Worm (Caenorhabditis elegans): ENCODE data around the gene elo-7.

- TF ChIP-seq egl-27 (tag; optimal IDR thresholded peaks at IDR 0.05) (no peak), elt-3 (tag; optimal IDR thresholded peaks at IDR 0.05) (no peak), mdl-1 (tag; optimal IDR thresholded peaks at IDR 0.05) (no peak), swsn-7 (tag; optimal IDR thresholded peaks at IDR 0.05) (no peak), nhr-237 (tag; optimal IDR thresholded peaks at IDR 0.05) (no peak), lsy-2 (tag; optimal IDR thresholded peaks at IDR 0.05) (no peak), snpc-4 (tag; optimal IDR thresholded peaks at IDR 0.05) (no peak), nhr-84 (tag; optimal IDR thresholded peaks at IDR 0.05) (no peak), nhr-11 (tag; optimal IDR thresholded peaks at IDR 0.05) (no peak), aly-2 (tag; optimal IDR thresholded peaks at IDR 0.05) (no peak)
These were observed 29.6 kb upstream of the elo-7 start, which contains the start of gene ugt-21 for ce11 chrIV:9500100-9500499.
